Worm (Caenorhabditis elegans) whole organism, young adult: ENCODE data around the gene rsp-6.

ENCODE experiments used
- Y53G8AR.9 ChIP-seq: fragments of 200-800 bp; sonication (Bioruptor generic); conservative IDR thresholded peaks from 2 replicates; pipeline ENCODE4 v1.3.6; 2022; ENCODE audit warnings: missing genetic modification reagents, missing genetic modification characterization, missing compliant biosample characterization
- hlh-12 ChIP-seq: sonication (generic microtip); optimal IDR thresholded peaks from 2 replicates; lab custom pipeline; 2016; ENCODE audit warnings: missing genetic modification characterization, missing compliant biosample characterization
- ztf-3 ChIP-seq: fragments of 200-800 bp; sonication (Bioruptor generic); optimal IDR thresholded peaks from 2 replicates; lab custom pipeline; 2018; ENCODE audit warnings: mild to moderate bottlenecking, missing genetic modification characterization, missing compliant biosample characterization

DNA sequence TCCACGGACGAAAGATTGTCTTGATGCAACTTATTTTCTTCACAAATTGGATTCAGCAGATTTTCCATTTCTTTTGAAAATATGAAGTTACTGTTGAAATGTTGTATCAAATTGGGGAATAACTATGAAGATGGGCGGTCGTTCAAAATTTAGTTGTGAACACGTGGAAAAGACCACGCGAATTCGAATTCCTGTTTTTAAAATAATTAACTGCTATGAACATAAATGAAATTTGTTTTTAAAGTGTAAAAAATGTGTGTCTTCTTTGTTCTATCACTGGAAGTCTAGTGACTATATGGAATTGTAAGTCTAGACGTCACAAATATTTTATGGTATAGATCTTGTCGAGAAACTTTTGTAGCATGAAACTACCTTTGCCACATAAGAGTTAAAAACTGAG lies 47.4 kb upstream of the rsp-6 start, which contains the start of gene C06A6.7:
- TF ChIP-seq ztf-3 (GFP tag; lab: Kevin White, UChicago) (no peak), Y53G8AR.9 (no peak), hlh-12 (tag; lab: Kevin White, UChicago) (no peak)
